Fruit fly (Drosophila melanogaster): ENCODE results near the gene temp.

DNA sequence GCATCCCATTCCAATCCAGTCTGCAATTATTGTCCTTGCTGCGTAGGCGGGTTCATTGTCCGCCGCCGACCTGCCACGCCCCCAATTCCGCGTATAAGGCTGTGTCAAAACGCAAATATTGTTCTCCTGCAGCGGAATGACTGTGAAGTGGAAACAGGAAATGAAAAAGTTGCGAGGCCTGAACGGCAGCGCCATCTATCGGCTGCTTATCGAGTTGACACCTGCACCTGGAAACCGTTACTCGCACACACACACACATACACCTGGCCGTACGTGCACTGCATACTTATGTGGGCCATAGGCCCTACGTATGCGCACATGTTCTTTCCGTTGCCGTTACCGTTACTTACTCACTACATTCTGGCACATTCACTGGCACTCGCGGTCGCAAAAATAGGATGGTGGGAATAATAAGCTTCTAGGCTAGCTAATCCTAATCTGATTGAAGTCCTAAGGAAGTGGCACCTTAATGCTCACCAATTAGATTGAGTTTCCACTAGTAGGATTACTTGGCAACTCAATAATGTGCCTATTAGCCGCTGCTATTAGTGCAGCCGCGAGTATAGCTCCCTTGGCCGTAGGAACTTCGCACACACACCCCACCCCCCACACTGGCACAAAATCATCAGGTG lies 3.6 kb downstream of the temp start:
- TF ChIP-seq psq (GFP tag; optimal IDR thresholded peaks at IDR 0.05), result no peak
- TF ChIP-seq pan (optimal IDR thresholded peaks at IDR 0.05), result no peak
- no peak for TF ChIP-seq Hr83 (GFP tag; optimal IDR thresholded peaks at IDR 0.05; ENCODE audit: poor library complexity, severe bottlenecking)
- TF ChIP-seq ey (GFP tag; optimal IDR thresholded peaks at IDR 0.05), result no peak
- TF ChIP-seq CG9705 (GFP tag; optimal IDR thresholded peaks at IDR 0.05), result no peak
- TF ChIP-seq Abd-B (GFP tag; optimal IDR thresholded peaks at IDR 0.05), result no peak
- no peak for TF ChIP-seq usp (GFP tag; optimal IDR thresholded peaks at IDR 0.05)
- TF ChIP-seq Vsx2 (GFP tag; optimal IDR thresholded peaks at IDR 0.05; ENCODE audit: partially characterized antibody), result no peak
- no peak for TF ChIP-seq woc (GFP tag; optimal IDR thresholded peaks at IDR 0.05)

Measured in whole organism, wandering third instar larva.